Fruit fly (Drosophila melanogaster) whole organism, embryonic: Measurements from ENCODE around the gene CG14340.

ENCODE experiments used
- B-H2 ChIP-seq: fragments of 200-800 bp; sonication (Bioruptor generic); optimal IDR thresholded peaks from 2 replicates; lab custom pipeline; 2018; ENCODE audit warnings: missing biosample characterization, mild to moderate bottlenecking, missing genetic modification characterization
- CG12219 ChIP-seq: fragments of 200-800 bp; sonication (Bioruptor generic); optimal IDR thresholded peaks from 3 replicates; lab custom pipeline; 2018; ENCODE audit warnings: missing biosample characterization, mild to moderate bottlenecking, missing genetic modification characterization
- CG15011 ChIP-seq: fragments of 200-800 bp; sonication (Bioruptor generic); optimal IDR thresholded peaks from 3 replicates; lab custom pipeline; 2018; ENCODE audit warnings: missing biosample characterization, mild to moderate bottlenecking, missing genetic modification characterization
- CG15514 ChIP-seq: fragments of 200-800 bp; sonication (Bioruptor generic); optimal IDR thresholded peaks from 3 replicates; lab custom pipeline; 2017; ENCODE audit warnings: missing biosample characterization, missing genetic modification characterization, mild to moderate bottlenecking, moderate library complexity, missing genetic modification reagents
- CG16779 ChIP-seq: fragments of 200-800 bp; sonication (Bioruptor generic); IDR thresholded peaks from 2 replicates; pipeline ENCODE4 v1.3.6; 2022; ENCODE audit warnings: missing biosample characterization, missing genetic modification characterization
- CG17385 ChIP-seq: fragments of 200-800 bp; sonication (Bioruptor generic); optimal IDR thresholded peaks from 3 replicates; lab custom pipeline; 2018; ENCODE audit warnings: missing biosample characterization, mild to moderate bottlenecking, missing genetic modification characterization
- CG18011 ChIP-seq: fragments of 200-800 bp; sonication (Bioruptor generic); optimal IDR thresholded peaks from 2 replicates; lab custom pipeline; 2017; ENCODE audit warnings: missing biosample characterization, missing genetic modification characterization, mild to moderate bottlenecking, moderate library complexity, missing genotype
- CG18619 ChIP-seq: fragments of 200-800 bp; sonication (Bioruptor generic); optimal IDR thresholded peaks from 3 replicates; lab custom pipeline; 2017; ENCODE audit warnings: missing biosample characterization, mild to moderate bottlenecking, missing genetic modification characterization
- CG3407 ChIP-seq: fragments of 200-800 bp; sonication (Bioruptor generic); optimal IDR thresholded peaks from 2 replicates; lab custom pipeline; 2018; ENCODE audit warnings: missing biosample characterization, mild to moderate bottlenecking, missing genetic modification characterization
- CG34376 ChIP-seq: fragments of 200-800 bp; sonication (Bioruptor generic); optimal IDR thresholded peaks from 2 replicates; lab custom pipeline; 2018; ENCODE audit warnings: missing biosample characterization, mild to moderate bottlenecking, missing genetic modification characterization
- CG4730 ChIP-seq: fragments of 200-800 bp; sonication (Bioruptor generic); IDR thresholded peaks from 2 replicates; pipeline ENCODE4 v1.3.6; 2022; ENCODE audit warnings: missing biosample characterization, missing genetic modification characterization
- CG7963 ChIP-seq: fragments of 200-800 bp; sonication (Bioruptor generic); IDR thresholded peaks from 3 replicates; pipeline ENCODE4 v1.3.6; 2022; ENCODE audit warnings: missing biosample characterization, missing genetic modification characterization; ENCODE audit not compliant: partially characterized antibody
- CG8388 ChIP-seq: fragments of 200-800 bp; sonication (Bioruptor generic); optimal IDR thresholded peaks from 2 replicates; lab custom pipeline; 2019; ENCODE audit warnings: missing biosample characterization, mild to moderate bottlenecking, missing genetic modification characterization, moderate library complexity
- CG9609 ChIP-seq: fragments of 200-800 bp; sonication (Bioruptor generic); optimal IDR thresholded peaks from 3 replicates; lab custom pipeline; 2016; ENCODE audit warnings: missing biosample characterization, missing genetic modification characterization
- CG9727 ChIP-seq: fragments of 200-800 bp; sonication (Bioruptor generic); optimal IDR thresholded peaks from 3 replicates; lab custom pipeline; 2017; ENCODE audit warnings: missing biosample characterization, mild to moderate bottlenecking, missing genetic modification characterization
- CG9876 ChIP-seq: fragments of 200-800 bp; sonication (Bioruptor generic); optimal IDR thresholded peaks from 2 replicates; lab custom pipeline; 2016; ENCODE audit warnings: missing biosample characterization, missing genetic modification characterization
- CrebB ChIP-seq: fragments of 200-800 bp; sonication (Bioruptor generic); optimal IDR thresholded peaks from 3 replicates; lab custom pipeline; 2018; ENCODE audit warnings: missing biosample characterization, mild to moderate bottlenecking, missing genetic modification characterization
- Dfd ChIP-seq, 2 experiments: fragments of >200 bp; optimal IDR thresholded peaks; 2 replicates each; lab custom pipeline; 2017; ENCODE audit warnings: missing biosample characterization in 2 of 2, missing genetic modification characterization in 2 of 2
- Doc3 ChIP-seq: fragments of 200-800 bp; sonication (Bioruptor generic); IDR thresholded peaks from 3 replicates; pipeline ENCODE4 v1.3.6; 2022; ENCODE audit warnings: missing biosample characterization, missing genetic modification characterization; ENCODE audit not compliant: partially characterized antibody
- Dp ChIP-seq: fragments of 200-800 bp; sonication (Bioruptor generic); optimal IDR thresholded peaks from 2 replicates; lab custom pipeline; 2018; ENCODE audit warnings: missing biosample characterization, mild to moderate bottlenecking, missing genetic modification characterization, moderate library complexity
- HmgZ ChIP-seq: fragments of 200-800 bp; sonication (Bioruptor generic); optimal IDR thresholded peaks from 2 replicates; lab custom pipeline; 2018; ENCODE audit warnings: missing biosample characterization, mild to moderate bottlenecking, missing genetic modification characterization
- Hmr ChIP-seq: fragments of 200-800 bp; sonication (Bioruptor generic); optimal IDR thresholded peaks from 3 replicates; lab custom pipeline; 2017; ENCODE audit warnings: mild to moderate bottlenecking, missing biosample characterization, missing genetic modification reagents, missing genetic modification characterization
- Hr78 ChIP-seq, 2 experiments: fragments of 200-800 bp in 1 of 2; fragments of >200 bp in 1 of 2; sonication (Bioruptor generic) in 1 of 2; optimal IDR thresholded peaks; 2 replicates each; lab custom pipeline; 2017 to 2019; ENCODE audit warnings: missing biosample characterization in 2 of 2, missing genetic modification characterization in 2 of 2, mild to moderate bottlenecking in 1 of 2, moderate library complexity in 1 of 2
- Mes4 ChIP-seq: fragments of 200-800 bp; sonication (Bioruptor generic); optimal IDR thresholded peaks from 2 replicates; lab custom pipeline; 2016; ENCODE audit warnings: missing biosample characterization, missing genetic modification characterization
- Pdp1 ChIP-seq, 2 experiments: fragments of 200-800 bp; sonication (Bioruptor generic); optimal IDR thresholded peaks; 3 replicates each; lab custom pipeline; 2016; ENCODE audit warnings: missing biosample characterization in 2 of 2, missing genetic modification characterization in 2 of 2, mild to moderate bottlenecking in 1 of 2, moderate library complexity in 1 of 2
- Scr ChIP-seq: fragments of 200-800 bp; sonication (Bioruptor generic); IDR thresholded peaks from 2 replicates; pipeline ENCODE4 v1.3.6; 2022; ENCODE audit warnings: missing biosample characterization, missing genetic modification characterization; ENCODE audit not compliant: partially characterized antibody
- YL-1 ChIP-seq: fragments of 200-800 bp; sonication (Bioruptor generic); optimal IDR thresholded peaks from 3 replicates; lab custom pipeline; 2017; ENCODE audit warnings: missing biosample characterization, mild to moderate bottlenecking, missing genetic modification characterization
- ara ChIP-seq: fragments of 200-800 bp; sonication (Bioruptor generic); IDR thresholded peaks from 2 replicates; pipeline ENCODE4 v1.3.6; 2022; ENCODE audit warnings: missing biosample characterization, missing genetic modification characterization
- az2 ChIP-seq: fragments of 200-800 bp; sonication (Bioruptor generic); optimal IDR thresholded peaks from 3 replicates; lab custom pipeline; 2016; ENCODE audit warnings: missing biosample characterization, missing genetic modification characterization
- bbx ChIP-seq: fragments of 200-800 bp; sonication (Bioruptor generic); IDR thresholded peaks from 2 replicates; pipeline ENCODE4 v1.3.6; 2022; ENCODE audit warnings: missing biosample characterization, missing genetic modification characterization; ENCODE audit not compliant: partially characterized antibody
- bowl ChIP-seq: fragments of 200-800 bp; sonication (Bioruptor generic); IDR thresholded peaks from 2 replicates; pipeline ENCODE4 v1.3.6; 2022; ENCODE audit warnings: missing biosample characterization, missing genetic modification characterization
- bsh ChIP-seq, 2 experiments: fragments of 200-800 bp; sonication (Bioruptor generic); optimal IDR thresholded peaks; 2 replicates each; lab custom pipeline; 2017 to 2018; ENCODE audit warnings: mild to moderate bottlenecking in 2 of 2, missing biosample characterization in 2 of 2, missing genetic modification characterization in 2 of 2, moderate library complexity in 1 of 2
- btn ChIP-seq: fragments of 200-800 bp; sonication (Bioruptor generic); optimal IDR thresholded peaks from 2 replicates; lab custom pipeline; 2016; ENCODE audit warnings: missing biosample characterization, missing genetic modification characterization
- cato ChIP-seq: fragments of 200-800 bp; sonication (Bioruptor generic); optimal IDR thresholded peaks from 2 replicates; lab custom pipeline; 2016; ENCODE audit warnings: missing biosample characterization, missing genetic modification characterization, borderline replicate concordance
- chinmo ChIP-seq: fragments of 200-800 bp; sonication (Bioruptor generic); IDR thresholded peaks from 4 replicates; pipeline ENCODE4 v1.3.6; 2022; ENCODE audit warnings: missing biosample characterization, missing genetic modification characterization; ENCODE audit not compliant: partially characterized antibody
- dmrt99B ChIP-seq: fragments of 200-800 bp; sonication (Bioruptor generic); optimal IDR thresholded peaks from 2 replicates; lab custom pipeline; 2018; ENCODE audit warnings: missing biosample characterization, mild to moderate bottlenecking, missing genetic modification characterization, moderate library complexity
- h ChIP-seq: fragments of >200 bp; optimal IDR thresholded peaks from 2 replicates; lab custom pipeline; 2017
- hkb ChIP-seq, 2 experiments: fragments of 200-800 bp in 1 of 2; fragments of >200 bp in 1 of 2; sonication (Bioruptor generic) in 1 of 2; IDR thresholded peaks in 1 of 2; optimal IDR thresholded peaks in 1 of 2; 2 replicates each; pipeline versions ENCODE4 v1.3.6 to Lab custom; 2017 to 2022; ENCODE audit warnings: missing biosample characterization in 1 of 2, missing genetic modification characterization in 1 of 2
- lab ChIP-seq: fragments of 200-800 bp; sonication (Bioruptor generic); optimal IDR thresholded peaks from 3 replicates; lab custom pipeline; 2017; ENCODE audit warnings: missing biosample characterization, missing genetic modification characterization, mild to moderate bottlenecking, moderate library complexity, missing genetic modification reagents
- nom ChIP-seq: fragments of 200-800 bp; sonication (Bioruptor generic); optimal IDR thresholded peaks from 2 replicates; lab custom pipeline; 2017; ENCODE audit warnings: missing biosample characterization, missing genetic modification characterization, mild to moderate bottlenecking, moderate library complexity, missing genetic modification reagents
- oc ChIP-seq: fragments of 200-800 bp; sonication (Bioruptor generic); optimal IDR thresholded peaks from 2 replicates; lab custom pipeline; 2018; ENCODE audit warnings: missing biosample characterization, mild to moderate bottlenecking, missing genetic modification characterization, moderate library complexity
- rib ChIP-seq: fragments of 200-800 bp; sonication (Bioruptor generic); IDR thresholded peaks from 2 replicates; pipeline ENCODE4 v1.3.6; 2022; ENCODE audit warnings: missing biosample characterization, missing genetic modification characterization
- sna ChIP-seq: fragments of 200-800 bp; sonication (Bioruptor generic); IDR thresholded peaks from 2 replicates; pipeline ENCODE4 v1.3.6; 2022; ENCODE audit warnings: missing biosample characterization, missing genetic modification characterization; ENCODE audit not compliant: partially characterized antibody
- tna ChIP-seq: fragments of 200-800 bp; sonication (Bioruptor generic); IDR thresholded peaks from 2 replicates; pipeline ENCODE4 v1.3.6; 2022; ENCODE audit warnings: missing biosample characterization, missing genetic modification characterization; ENCODE audit not compliant: partially characterized antibody
- vnd ChIP-seq: fragments of 200-800 bp; sonication (Bioruptor generic); IDR thresholded peaks from 3 replicates; pipeline ENCODE4 v1.3.6; 2022; ENCODE audit warnings: missing biosample characterization, missing genetic modification characterization; ENCODE audit not compliant: partially characterized antibody

The CG14340 gene

DNA sequence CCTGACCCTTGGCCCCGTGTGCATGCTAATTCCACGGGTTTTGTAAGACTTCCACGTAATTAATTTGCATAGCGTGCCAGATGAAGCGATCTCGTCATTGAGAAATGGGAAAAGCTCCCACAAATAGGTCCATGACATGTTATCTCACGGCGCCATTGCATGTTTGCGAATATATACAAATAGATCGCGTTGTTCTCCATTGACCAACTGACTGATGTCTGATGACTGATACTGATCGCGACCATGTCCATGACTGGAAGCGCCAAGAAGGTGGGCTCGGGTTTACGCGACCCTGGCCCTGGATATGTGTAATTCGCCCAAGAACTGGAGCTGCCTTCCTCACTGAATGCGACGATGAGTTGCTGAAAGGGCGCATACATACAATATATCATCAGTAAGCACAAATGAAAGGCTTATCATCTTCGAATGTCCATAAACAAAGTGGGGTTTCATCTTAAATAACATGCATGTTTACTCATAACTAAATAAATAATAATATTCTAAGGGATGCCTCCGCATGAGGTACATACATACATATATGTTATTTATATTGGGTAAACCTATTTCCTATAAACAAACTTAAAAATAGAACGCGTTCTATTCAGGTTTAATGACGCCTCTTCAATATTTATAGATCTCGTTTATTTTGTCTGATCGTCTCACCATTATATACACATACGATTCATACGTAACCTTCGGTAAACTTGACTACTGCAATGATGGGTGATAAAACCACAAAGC, 10.5 kb downstream of the CG14340 start (continued):
- no peak for TF ChIP-seq cato

DNA sequence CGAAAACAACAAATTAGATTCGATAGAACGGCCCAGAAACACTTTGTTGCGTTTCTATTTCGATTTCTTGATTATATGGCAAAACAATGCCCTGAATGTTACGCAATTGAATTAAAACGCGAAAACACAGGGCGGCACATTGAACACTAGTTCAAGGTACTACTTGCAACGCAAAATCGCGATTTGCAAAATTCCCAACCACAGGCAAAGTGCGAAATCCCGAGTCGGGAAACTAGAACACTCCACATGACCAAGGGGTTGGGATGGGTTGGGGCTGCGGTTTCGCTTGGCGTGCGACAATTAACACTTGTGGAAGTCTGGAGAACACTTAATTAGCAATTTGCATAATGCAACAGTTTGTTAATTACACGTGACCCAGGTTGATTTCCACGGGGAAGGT, 11.5 kb downstream of the CG14340 start:
- TF ChIP-seq Pdp1 (GFP tag; optimal IDR thresholded peaks at IDR 0.05; lab: Kevin White, UChicago) (peak in 1 of 2 experiments; percentile 40), bbx (no peak), bsh (GFP tag; optimal IDR thresholded peaks at IDR 0.05; lab: Kevin White, UChicago) (no peak), CG9727 (no peak), chinmo (GFP tag; lab: Robert Waterston, UW) (0 out of 4 replicates have a peak, but pooled peaks have one; percentile 6), vnd (GFP tag; lab: Robert Waterston, UW) (0 out of 3 replicates have a peak, but pooled peaks have one; percentile 22), az2 (no peak), CG9876 (GFP tag; lab: Kevin White, UChicago) (no peak)

DNA sequence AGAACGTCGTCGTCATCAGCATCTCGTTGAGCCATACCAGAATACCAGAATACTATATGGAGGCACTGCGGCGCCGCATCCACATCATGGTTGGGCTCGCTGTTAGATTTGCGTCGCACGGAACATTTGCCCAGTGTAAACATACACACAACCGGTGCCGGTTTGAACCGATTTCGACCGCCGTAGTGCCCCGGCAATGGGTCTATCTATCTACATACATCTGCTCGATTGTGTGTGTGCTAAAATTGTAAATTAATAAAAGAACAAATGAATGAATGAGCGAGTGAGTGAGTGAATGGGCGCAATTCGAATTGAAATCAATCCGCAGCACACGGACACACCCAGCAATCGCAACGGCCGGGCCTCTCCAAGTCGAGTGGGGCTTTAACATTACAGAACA, 12.7 kb downstream of the CG14340 start:
- TF ChIP-seq CG8388 (GFP tag; lab: Kevin White, UChicago), result no peak
- TF ChIP-seq Hmr (GFP tag; lab: Kevin White, UChicago), result peak; percentile 1
- TF ChIP-seq rib (GFP tag; lab: Robert Waterston, UW), result no peak
- TF ChIP-seq CG15011 (GFP tag; lab: Kevin White, UChicago), result peak; percentile 24
- peak; percentile 22 for TF ChIP-seq lab (GFP tag; lab: Kevin White, UChicago)
- TF ChIP-seq CG3407 (GFP tag; lab: Kevin White, UChicago), result no peak
- TF ChIP-seq Scr (GFP tag; lab: Robert Waterston, UW), result no peak
- peak in 1 of 2 experiments; percentile 6 for TF ChIP-seq Hr78 (GFP tag; optimal IDR thresholded peaks at IDR 0.05; lab: Kevin White, UChicago)
- TF ChIP-seq CG4730, result no peak
- TF ChIP-seq CG15514, result no peak
- TF ChIP-seq CG18619 (GFP tag; lab: Kevin White, UChicago), result no peak
- peak; percentile 58 for TF ChIP-seq B-H2 (GFP tag; lab: Kevin White, UChicago)
- no peak for TF ChIP-seq CG16779 (GFP tag; lab: Robert Waterston, UW)
- TF ChIP-seq CG18011 (GFP tag; lab: Kevin White, UChicago), result no peak
- TF ChIP-seq CG34376, result peak; percentile 76
- TF ChIP-seq sna (GFP tag; lab: Robert Waterston, UW), result no peak
- no peak for TF ChIP-seq dmrt99B (tag; lab: Kevin White, UChicago)
- no peak for TF ChIP-seq HmgZ (tag; lab: Kevin White, UChicago)
- TF ChIP-seq CrebB, result peak; percentile 43
- no peak for TF ChIP-seq CG9609 (GFP tag; lab: Kevin White, UChicago)
- TF ChIP-seq ara (GFP tag; lab: Robert Waterston, UW), result no peak
- no peak for TF ChIP-seq CG7963 (GFP tag; lab: Robert Waterston, UW)
- TF ChIP-seq Doc3 (GFP tag; lab: Robert Waterston, UW), result no peak
- TF ChIP-seq CG17385 (GFP tag; lab: Kevin White, UChicago), result no peak
- TF ChIP-seq btn, result no peak
- TF ChIP-seq YL-1 (GFP tag; lab: Kevin White, UChicago), result no peak
- no peak for TF ChIP-seq Dfd (GFP tag; optimal IDR thresholded peaks at IDR 0.05; lab: Kevin White, UChicago)
- no peak for TF ChIP-seq CG12219
- no peak for TF ChIP-seq nom
- TF ChIP-seq h (lab: Kevin White, UChicago), result no peak
- TF ChIP-seq Mes4 (GFP tag; lab: Kevin White, UChicago), result no peak
- no peak for TF ChIP-seq bowl (GFP tag; lab: Robert Waterston, UW)
- TF ChIP-seq Dp (GFP tag; lab: Kevin White, UChicago), result no peak
- TF ChIP-seq tna (GFP tag; lab: Robert Waterston, UW), result no peak
- no peak for TF ChIP-seq hkb (optimal IDR thresholded peaks at IDR 0.05; lab: Kevin White, UChicago)
- TF ChIP-seq hkb (GFP tag; IDR thresholded peaks at IDR 0.05; lab: Robert Waterston, UW), result no peak
- TF ChIP-seq oc (tag; lab: Kevin White, UChicago), result no peak
